Fruit fly (Drosophila melanogaster): Measurements from ENCODE around the gene CG6225.

Gene CG6225

dm6 chr3R:12653511-12654252 lies 695 bp upstream of the CG6225 start:
- no peak for TF ChIP-seq pan (optimal IDR thresholded peaks at IDR 0.05)
- TF ChIP-seq psq (optimal IDR thresholded peaks at IDR 0.05) = no peak

DNA sequence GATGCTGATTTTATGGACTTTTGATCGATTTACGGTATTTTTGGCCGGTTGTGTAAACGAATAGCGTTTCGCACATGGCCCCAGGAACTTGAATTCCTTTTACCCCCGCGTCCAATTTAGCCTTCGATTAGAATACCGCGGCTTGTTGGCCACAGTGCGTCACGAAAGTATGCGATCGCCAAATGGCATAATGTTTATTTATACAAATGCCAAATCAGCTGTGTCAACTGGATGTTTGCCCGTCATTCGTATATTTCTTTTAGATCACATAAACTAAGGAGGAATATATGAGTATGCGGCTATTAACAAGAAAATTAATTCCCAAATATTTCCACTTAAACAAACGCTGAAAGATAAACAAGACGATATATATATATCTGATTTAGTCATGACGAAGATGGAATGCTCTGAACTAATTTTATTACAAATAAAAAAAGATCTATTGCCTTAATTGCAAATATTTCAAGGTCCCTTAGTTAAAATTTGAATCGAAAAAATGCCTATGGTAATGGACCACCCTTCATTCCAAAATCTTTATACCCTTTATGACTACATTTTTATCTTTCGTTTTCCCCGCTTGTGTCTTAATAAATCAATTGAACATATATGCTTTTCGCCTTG lies 2.7 kb downstream of the CG6225 start:
- TF ChIP-seq EcR (GFP tag; optimal IDR thresholded peaks at IDR 0.05) (no peak), usp (GFP tag; optimal IDR thresholded peaks at IDR 0.05) (no peak), psq (optimal IDR thresholded peaks at IDR 0.05) (no peak), CG8478 (optimal IDR thresholded peaks at IDR 0.05) (no peak), pan (optimal IDR thresholded peaks at IDR 0.05) (no peak), Dll (optimal IDR thresholded peaks at IDR 0.05) (no peak)

- TF ChIP-seq pan (optimal IDR thresholded peaks at IDR 0.05) (no peak), CG8478 (optimal IDR thresholded peaks at IDR 0.05) (no peak), EcR (GFP tag; optimal IDR thresholded peaks at IDR 0.05) (no peak), Dll (optimal IDR thresholded peaks at IDR 0.05) (no peak), usp (GFP tag; optimal IDR thresholded peaks at IDR 0.05) (no peak), psq (optimal IDR thresholded peaks at IDR 0.05) (no peak)
Observed at dm6 chr3R:12662531-12662930, 8.2 kb downstream of the CG6225 start, which contains the start of gene CG14395. CG14395 (plus strand) TSS chr3R:12662831.

- no peak for TF ChIP-seq CG8478 (optimal IDR thresholded peaks at IDR 0.05)
- TF ChIP-seq EcR (GFP tag; optimal IDR thresholded peaks at IDR 0.05) = no peak
- TF ChIP-seq Dll (optimal IDR thresholded peaks at IDR 0.05) = no peak
- no peak for TF ChIP-seq psq (optimal IDR thresholded peaks at IDR 0.05)
- TF ChIP-seq usp (GFP tag; optimal IDR thresholded peaks at IDR 0.05) = no peak
- TF ChIP-seq pan (optimal IDR thresholded peaks at IDR 0.05) = no peak
Observed at dm6 chr3R:12666206-12666834, 11.9 kb downstream of the CG6225 start.

dm6 chr3R:12674041-12674623 lies 19.8 kb downstream of the CG6225 start, which contains the start of gene Gnmt:
Gnmt (plus strand) TSS chr3R:12674608.
- TF ChIP-seq EcR (GFP tag; optimal IDR thresholded peaks at IDR 0.05) (no peak), usp (GFP tag; optimal IDR thresholded peaks at IDR 0.05) (no peak), pan (optimal IDR thresholded peaks at IDR 0.05) (no peak), Dll (optimal IDR thresholded peaks at IDR 0.05) (no peak), CG8478 (optimal IDR thresholded peaks at IDR 0.05) (no peak), psq (optimal IDR thresholded peaks at IDR 0.05) (no peak)

- TF ChIP-seq usp (GFP tag; optimal IDR thresholded peaks at IDR 0.05) = no peak
- no peak for TF ChIP-seq Dll (optimal IDR thresholded peaks at IDR 0.05)
- no peak for TF ChIP-seq psq (optimal IDR thresholded peaks at IDR 0.05)
- TF ChIP-seq pan (optimal IDR thresholded peaks at IDR 0.05) = no peak
- TF ChIP-seq EcR (GFP tag; optimal IDR thresholded peaks at IDR 0.05) = no peak
- no peak for TF ChIP-seq CG8478 (optimal IDR thresholded peaks at IDR 0.05)
Observed at dm6 chr3R:12676160-12676559, 21.8 kb downstream of the CG6225 start, which contains the start of gene CG43630. CG43630 (minus strand) TSS chr3R:12676260.

dm6 chr3R:12678850-12679249 lies 24.5 kb downstream of the CG6225 start, which contains the start of gene mbo:
mbo (minus strand) TSS chr3R:12679052.
- TF ChIP-seq pan (optimal IDR thresholded peaks at IDR 0.05) (no peak), EcR (GFP tag; optimal IDR thresholded peaks at IDR 0.05) (no peak), psq (optimal IDR thresholded peaks at IDR 0.05) (no peak), Dll (optimal IDR thresholded peaks at IDR 0.05) (no peak), CG8478 (optimal IDR thresholded peaks at IDR 0.05) (no peak), usp (GFP tag; optimal IDR thresholded peaks at IDR 0.05) (no peak)

DNA sequence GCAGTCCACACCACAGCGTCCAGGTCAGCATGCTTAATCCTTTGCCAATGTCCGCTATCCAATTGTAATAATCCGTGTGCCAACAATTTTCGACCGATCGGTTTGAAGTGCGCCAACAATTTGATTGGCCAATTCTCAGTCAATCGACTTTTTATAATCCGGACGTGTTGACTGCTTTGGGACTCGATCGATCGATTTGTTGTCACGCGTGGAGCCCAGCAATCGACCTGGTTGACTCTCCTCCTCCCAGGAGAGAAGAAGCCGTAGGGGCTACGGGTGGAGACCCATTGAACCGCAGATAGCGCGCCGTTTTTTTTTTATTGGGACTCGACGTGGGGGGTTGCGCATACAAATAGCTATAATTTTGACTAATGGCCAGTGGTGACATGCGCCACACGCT lies 26.9 kb downstream of the CG6225 start, which contains the start of gene Cyp313a4:
Cyp313a4 (minus strand) TSS at position 101 of the 400 bp plus-strand sequence.
- no peak for TF ChIP-seq EcR (GFP tag; optimal IDR thresholded peaks at IDR 0.05)
- no peak for TF ChIP-seq usp (GFP tag; optimal IDR thresholded peaks at IDR 0.05)
- TF ChIP-seq Dll (optimal IDR thresholded peaks at IDR 0.05) = no peak
- no peak for TF ChIP-seq psq (optimal IDR thresholded peaks at IDR 0.05)
- no peak for TF ChIP-seq CG8478 (optimal IDR thresholded peaks at IDR 0.05)
- no peak for TF ChIP-seq pan (optimal IDR thresholded peaks at IDR 0.05)

DNA sequence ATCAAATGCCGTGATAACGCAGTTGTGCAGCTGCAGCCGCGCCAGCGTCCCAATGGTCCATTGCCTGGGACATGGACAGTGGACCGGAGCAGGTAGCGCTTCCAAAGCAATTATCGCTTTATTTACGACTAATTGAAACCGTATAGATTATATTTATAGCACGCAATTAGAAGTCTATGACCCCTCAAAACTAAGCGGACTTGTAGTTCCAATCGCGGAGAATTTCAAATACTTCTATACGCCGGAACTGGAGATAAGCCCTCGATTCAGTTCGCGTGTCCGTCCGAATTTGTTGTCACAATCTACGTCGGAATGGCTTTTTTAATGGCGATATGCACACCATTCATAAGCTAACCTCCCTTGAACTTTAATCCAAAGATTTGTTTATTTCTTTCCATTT lies 30.9 kb downstream of the CG6225 start:
- TF ChIP-seq CG8478 (optimal IDR thresholded peaks at IDR 0.05) (no peak), pan (optimal IDR thresholded peaks at IDR 0.05) (no peak), usp (GFP tag; optimal IDR thresholded peaks at IDR 0.05) (no peak)

DNA sequence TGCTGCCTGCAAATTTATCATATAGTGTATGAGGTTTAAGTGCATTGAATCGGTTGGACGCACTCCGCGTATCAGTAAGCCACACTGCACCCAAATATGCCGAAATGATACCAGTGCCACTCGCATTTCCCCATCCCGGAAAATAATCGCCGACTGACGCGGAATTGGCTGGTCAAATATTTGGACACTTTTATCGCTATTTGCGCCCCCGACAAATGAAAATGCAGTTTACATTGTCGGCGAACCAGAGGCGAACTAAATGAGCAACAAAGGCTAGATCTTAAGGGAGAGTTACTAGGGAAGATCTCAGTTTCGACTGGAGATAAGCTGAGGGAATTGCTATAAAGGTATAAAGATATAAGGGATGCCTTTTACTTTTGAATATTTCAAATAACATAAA lies 33.7 kb downstream of the CG6225 start:
- TF ChIP-seq Dll (optimal IDR thresholded peaks at IDR 0.05) = no peak
- no peak for TF ChIP-seq usp (GFP tag; optimal IDR thresholded peaks at IDR 0.05)
- no peak for TF ChIP-seq CG8478 (optimal IDR thresholded peaks at IDR 0.05)
- TF ChIP-seq psq (optimal IDR thresholded peaks at IDR 0.05) = no peak
- TF ChIP-seq EcR (GFP tag; optimal IDR thresholded peaks at IDR 0.05) = no peak
- no peak for TF ChIP-seq pan (optimal IDR thresholded peaks at IDR 0.05)

DNA sequence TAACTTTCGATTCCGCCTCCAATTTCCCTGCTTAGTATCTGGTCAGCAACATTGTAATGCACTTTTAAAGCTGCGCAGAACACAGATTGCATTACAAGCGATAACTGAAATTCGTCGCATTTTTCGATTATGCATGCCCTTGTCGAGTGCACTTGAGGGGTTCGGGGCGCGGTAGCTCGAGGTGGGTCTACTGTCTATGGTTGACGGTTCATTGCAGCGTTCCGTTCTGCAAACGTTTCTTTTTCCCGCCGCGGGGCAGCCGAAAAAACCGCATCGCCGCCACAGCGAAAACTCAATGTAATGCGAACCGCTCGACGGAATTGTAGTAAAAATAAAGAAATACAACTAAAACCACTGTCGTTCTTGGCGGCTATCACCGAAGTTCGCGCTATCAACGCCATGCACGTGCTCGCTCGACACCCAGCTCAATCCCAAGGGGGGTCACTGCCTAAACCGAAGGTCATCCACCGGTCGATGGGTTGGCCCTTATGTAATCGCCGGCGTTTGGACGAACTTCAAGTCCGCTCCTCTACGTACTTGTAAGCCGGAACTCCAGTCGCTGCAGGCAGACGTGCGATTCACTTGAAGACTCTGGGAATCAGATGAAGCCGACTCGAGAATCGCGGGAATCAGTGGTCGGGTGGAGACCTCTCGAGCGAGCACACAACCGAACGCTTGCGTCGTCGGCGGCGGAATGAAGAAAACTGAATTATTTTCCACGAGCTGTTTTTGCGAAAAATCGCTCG lies 34.5 kb downstream of the CG6225 start, which contains the start of gene kar:
kar (minus strand) TSS at position 696 of the 746 bp plus-strand sequence.
- TF ChIP-seq psq (optimal IDR thresholded peaks at IDR 0.05) (no peak), pan (optimal IDR thresholded peaks at IDR 0.05) (no peak), CG8478 (optimal IDR thresholded peaks at IDR 0.05) (no peak), usp (GFP tag; optimal IDR thresholded peaks at IDR 0.05) (no peak), EcR (GFP tag; optimal IDR thresholded peaks at IDR 0.05) (no peak), Dll (optimal IDR thresholded peaks at IDR 0.05) (no peak)

Measured in whole organism.